Worm (Caenorhabditis elegans) whole organism, young adult: ENCODE data around the gene C47A4.1.

Experiments
- B0019.2 ChIP-seq: fragments of 200-800 bp; sonication (Bioruptor generic); conservative IDR thresholded peaks from 2 replicates; pipeline ENCODE4 v1.3.6; 2022; ENCODE audit warnings: missing genetic modification reagents, missing genetic modification characterization, missing compliant biosample characterization
- B0035.1 ChIP-seq: sonication (generic microtip); optimal IDR thresholded peaks from 2 replicates; lab custom pipeline; 2016; ENCODE audit warnings: missing genetic modification characterization, mild to moderate bottlenecking, missing compliant biosample characterization, missing genotype, missing genetic modification reagents
- B0336.3 ChIP-seq: fragments of 200-800 bp; sonication (Bioruptor generic); IDR thresholded peaks from 2 replicates; pipeline ENCODE4 v1.3.6; 2022; ENCODE audit warnings: missing genetic modification characterization, missing compliant biosample characterization
- C06A6.2 ChIP-seq: fragments of 200-800 bp; sonication (Bioruptor generic); conservative IDR thresholded peaks from 2 replicates; pipeline ENCODE4 v1.3.6; 2022; ENCODE audit warnings: missing genetic modification characterization, missing compliant biosample characterization
- F23B12.7 ChIP-seq: sonication (generic microtip); optimal IDR thresholded peaks from 2 replicates; lab custom pipeline; 2017; ENCODE audit warnings: missing genetic modification characterization, mild to moderate bottlenecking, missing compliant biosample characterization, antibody characterized with exemption, moderate library complexity; ENCODE audit not compliant: insufficient read depth
- F37B4.10 ChIP-seq: fragments of 200-800 bp; sonication (Bioruptor generic); IDR thresholded peaks from 2 replicates; pipeline ENCODE4 v1.3.6; 2022; ENCODE audit warnings: missing genetic modification characterization, missing compliant biosample characterization
- Y67H2A.10 ChIP-seq: fragments of 200-800 bp; sonication (Bioruptor generic); conservative IDR thresholded peaks from 2 replicates; pipeline ENCODE4 v1.3.6; 2022; ENCODE audit warnings: missing genetic modification reagents, missing genetic modification characterization, missing compliant biosample characterization
- Y95B8A.8 ChIP-seq: fragments of 200-800 bp; sonication (Bioruptor generic); IDR thresholded peaks from 2 replicates; pipeline ENCODE4 v1.3.6; 2022; ENCODE audit warnings: missing genetic modification reagents, missing genetic modification characterization, missing compliant biosample characterization
- aptf-3 ChIP-seq: fragments of 200-800 bp; sonication (Bioruptor generic); IDR thresholded peaks from 2 replicates; pipeline ENCODE4 v1.3.6; 2022; ENCODE audit warnings: missing genetic modification characterization, missing compliant biosample characterization
- athp-1 ChIP-seq: sonication (generic microtip); optimal IDR thresholded peaks from 2 replicates; lab custom pipeline; 2017; ENCODE audit warnings: mild to moderate bottlenecking, missing genetic modification characterization, missing compliant biosample characterization
- attf-6 ChIP-seq: fragments of 200-800 bp; sonication (Bioruptor generic); IDR thresholded peaks from 2 replicates; pipeline ENCODE4 v1.3.6; 2022; ENCODE audit warnings: missing genetic modification reagents, missing genetic modification characterization, missing compliant biosample characterization
- bed-1 ChIP-seq: fragments of 200-800 bp; sonication (Bioruptor generic); IDR thresholded peaks from 2 replicates; pipeline ENCODE4 v1.3.6; 2022; ENCODE audit warnings: missing genetic modification reagents, missing genetic modification characterization, missing compliant biosample characterization
- ccch-3 ChIP-seq: fragments of 200-800 bp; sonication (Bioruptor generic); optimal IDR thresholded peaks from 2 replicates; lab custom pipeline; 2018; ENCODE audit warnings: mild to moderate bottlenecking, missing genetic modification characterization, missing compliant biosample characterization
- ceh-27 ChIP-seq: fragments of 200-800 bp; sonication (Bioruptor generic); optimal IDR thresholded peaks from 2 replicates; lab custom pipeline; 2018; ENCODE audit warnings: mild to moderate bottlenecking, missing genetic modification characterization, moderate library complexity, missing compliant biosample characterization
- dox-1 ChIP-seq: fragments of 200-800 bp; sonication (Bioruptor generic); IDR thresholded peaks from 2 replicates; pipeline ENCODE4 v1.3.6; 2022; ENCODE audit warnings: missing genetic modification reagents, missing genetic modification characterization, missing compliant biosample characterization
- efl-1 ChIP-seq: fragments of 150-350 bp; optimal IDR thresholded peaks from 2 replicates; lab custom pipeline; 2014; ENCODE audit warnings: missing biosample characterization, missing genetic modification reagents, missing genetic modification characterization
- ekl-4 ChIP-seq: fragments of 200-800 bp; sonication (Bioruptor generic); IDR thresholded peaks from 2 replicates; pipeline ENCODE4 v1.3.6; 2022; ENCODE audit warnings: missing genetic modification reagents, missing genetic modification characterization, missing compliant biosample characterization
- ets-4 ChIP-seq: fragments of 200-800 bp; sonication (Bioruptor generic); optimal IDR thresholded peaks from 2 replicates; lab custom pipeline; 2018; ENCODE audit warnings: mild to moderate bottlenecking, missing genetic modification characterization, missing compliant biosample characterization
- hlh-12 ChIP-seq: sonication (generic microtip); optimal IDR thresholded peaks from 2 replicates; lab custom pipeline; 2016; ENCODE audit warnings: missing genetic modification characterization, missing compliant biosample characterization
- hmg-1.2 ChIP-seq: fragments of 200-800 bp; sonication (Bioruptor generic); IDR thresholded peaks from 2 replicates; pipeline ENCODE4 v1.3.6; 2022; ENCODE audit warnings: missing genetic modification reagents, missing genetic modification characterization, missing compliant biosample characterization
- hsf-1 ChIP-seq: fragments of 200-800 bp; sonication (Bioruptor generic); IDR thresholded peaks from 2 replicates; pipeline ENCODE4 v1.3.6; 2022; ENCODE audit warnings: missing genetic modification reagents, missing genetic modification characterization, missing compliant biosample characterization
- lin-26 ChIP-seq: fragments of 200-800 bp; sonication (Bioruptor generic); IDR thresholded peaks from 2 replicates; pipeline ENCODE4 v1.3.6; 2022; ENCODE audit warnings: missing genetic modification reagents, missing genetic modification characterization, missing compliant biosample characterization
- lin-35 ChIP-seq, 3 experiments: fragments of 150-350 bp in 2 of 3; sonication (generic microtip) in 1 of 3; optimal IDR thresholded peaks; 2 replicates each; lab custom pipeline; 2014 to 2018; ENCODE audit warnings: missing biosample characterization in 3 of 3, missing genetic modification characterization in 3 of 3, missing genetic modification reagents in 3 of 3
- madf-10 ChIP-seq: sonication (generic microtip); optimal IDR thresholded peaks from 2 replicates; lab custom pipeline; 2016; ENCODE audit warnings: mild to moderate bottlenecking, missing genetic modification characterization, missing compliant biosample characterization
- madf-6 ChIP-seq: fragments of 200-800 bp; sonication (Bioruptor generic); IDR thresholded peaks from 2 replicates; pipeline ENCODE4 v1.3.6; 2022; ENCODE audit warnings: missing genetic modification reagents, missing genetic modification characterization, missing compliant biosample characterization
- nhr-179 ChIP-seq: sonication (generic microtip); optimal IDR thresholded peaks from 2 replicates; lab custom pipeline; 2016; ENCODE audit warnings: mild to moderate bottlenecking, missing genetic modification characterization, missing compliant biosample characterization
- nhr-80 ChIP-seq: sonication (generic microtip); optimal IDR thresholded peaks from 2 replicates; lab custom pipeline; 2016; ENCODE audit warnings: missing genetic modification characterization, missing compliant biosample characterization
- nhr-90 ChIP-seq: sonication (generic microtip); optimal IDR thresholded peaks from 2 replicates; lab custom pipeline; 2016; ENCODE audit warnings: missing genotype, mild to moderate bottlenecking, missing genetic modification characterization, missing compliant biosample characterization
- pha-4 ChIP-seq: fragments of 150-350 bp; sonication (generic microtip); optimal IDR thresholded peaks from 2 replicates; lab custom pipeline; 2014; ENCODE audit warnings: missing biosample characterization, missing genetic modification reagents, missing genetic modification characterization
- rec-8 ChIP-seq, 2 experiments: sonication (generic microtip); optimal IDR thresholded peaks; 2 replicates each; lab custom pipeline; 2016; ENCODE audit warnings: mild to moderate bottlenecking in 2 of 2, missing genetic modification characterization in 2 of 2, missing genetic modification reagents in 2 of 2, missing genotype in 2 of 2, missing biosample characterization in 1 of 2, missing compliant biosample characterization in 1 of 2, moderate library complexity in 1 of 2
- repo-1 ChIP-seq: sonication (generic microtip); optimal IDR thresholded peaks from 2 replicates; lab custom pipeline; 2017; ENCODE audit warnings: mild to moderate bottlenecking, missing genetic modification characterization, missing compliant biosample characterization
- rpc-1 ChIP-seq, 2 experiments: fragments of 150-350 bp in 1 of 2; sonication (generic microtip) in 1 of 2; optimal IDR thresholded peaks; 2 replicates each; lab custom pipeline; 2014 to 2018; ENCODE audit warnings: missing biosample characterization in 1 of 2, missing genetic modification characterization in 1 of 2, missing genetic modification reagents in 1 of 2, missing genotype in 1 of 2
- sdz-38 ChIP-seq: sonication (generic microtip); optimal IDR thresholded peaks from 2 replicates; lab custom pipeline; 2016; ENCODE audit warnings: missing genotype, missing genetic modification characterization, missing compliant biosample characterization
- snpc-4 ChIP-seq, 5 experiments: fragments of 150-350 bp in 1 of 5; sonication (generic microtip) in 4 of 5; optimal IDR thresholded peaks; 2 replicates each; lab custom pipeline; 2014 to 2018; ENCODE audit warnings: missing genetic modification characterization in 5 of 5, missing biosample characterization in 3 of 5, antibody characterized with exemption in 2 of 5, mild to moderate bottlenecking in 2 of 5, missing compliant biosample characterization in 2 of 5, missing genotype in 2 of 5, moderate library complexity in 2 of 5, missing genetic modification reagents in 1 of 5
- somi-1 ChIP-seq: fragments of 200-800 bp; sonication (Bioruptor generic); optimal IDR thresholded peaks from 2 replicates; lab custom pipeline; 2018; ENCODE audit warnings: mild to moderate bottlenecking, missing genetic modification characterization, missing compliant biosample characterization
- tbp1 ChIP-seq: fragments of 200-800 bp; sonication (Bioruptor generic); optimal IDR thresholded peaks from 2 replicates; lab custom pipeline; 2018; ENCODE audit warnings: mild to moderate bottlenecking, missing genetic modification characterization, missing compliant biosample characterization
- unc-62 ChIP-seq: fragments of 150-350 bp; optimal IDR thresholded peaks from 2 replicates; lab custom pipeline; 2014; ENCODE audit warnings: missing biosample characterization, missing genetic modification reagents, missing genetic modification characterization
- zfh-2 ChIP-seq: fragments of 200-800 bp; sonication (Bioruptor generic); conservative IDR thresholded peaks from 2 replicates; pipeline ENCODE4 v1.3.6; 2022; ENCODE audit warnings: missing genetic modification reagents, missing genetic modification characterization, missing compliant biosample characterization
- ztf-6 ChIP-seq: fragments of 200-800 bp; sonication (Bioruptor generic); IDR thresholded peaks from 2 replicates; pipeline ENCODE4 v1.3.6; 2022; ENCODE audit warnings: missing genetic modification reagents, missing genetic modification characterization, missing compliant biosample characterization

Gene C47A4.1

ce11 chrIV:13725201-13725600 lies 9.0 kb upstream of the C47A4.1 start (continued):
- no peak for TF ChIP-seq snpc-4 (GFP tag; optimal IDR thresholded peaks at IDR 0.05; lab: Kevin White, UChicago)
- peak in 2 of 4 experiments; percentile 16 to 18 for TF ChIP-seq snpc-4 (tag; optimal IDR thresholded peaks at IDR 0.05; lab: Kevin White, UChicago)
- TF ChIP-seq pha-4 (tag; lab: Kevin White, UChicago): peak; percentile 49
- TF ChIP-seq rec-8 (tag; optimal IDR thresholded peaks at IDR 0.05; lab: Kevin White, UChicago): no peak
- TF ChIP-seq efl-1 (GFP tag; lab: Kevin White, UChicago): no peak
- peak; percentile 36 for TF ChIP-seq tbp1
- TF ChIP-seq B0336.3 (GFP tag; lab: Robert Waterston, UW): no peak
- TF ChIP-seq nhr-179 (tag; lab: Kevin White, UChicago): no peak
- no peak for TF ChIP-seq ztf-6 (GFP tag; lab: Robert Waterston, UW)
- no peak for TF ChIP-seq zfh-2 (GFP tag; lab: Robert Waterston, UW)
- TF ChIP-seq nhr-80 (tag; lab: Kevin White, UChicago): peak; percentile 100
- peak; percentile 30 for TF ChIP-seq madf-10 (tag; lab: Kevin White, UChicago)
- TF ChIP-seq Y67H2A.10 (GFP tag; lab: Robert Waterston, UW): no peak
- peak; percentile 19 for TF ChIP-seq nhr-90
- TF ChIP-seq ccch-3 (GFP tag; lab: Kevin White, UChicago): no peak
- TF ChIP-seq B0019.2 (GFP tag; lab: Robert Waterston, UW): no peak
- TF ChIP-seq ekl-4: no peak
- TF ChIP-seq athp-1: no peak
- no peak for TF ChIP-seq F37B4.10 (GFP tag; lab: Robert Waterston, UW)

DNA sequence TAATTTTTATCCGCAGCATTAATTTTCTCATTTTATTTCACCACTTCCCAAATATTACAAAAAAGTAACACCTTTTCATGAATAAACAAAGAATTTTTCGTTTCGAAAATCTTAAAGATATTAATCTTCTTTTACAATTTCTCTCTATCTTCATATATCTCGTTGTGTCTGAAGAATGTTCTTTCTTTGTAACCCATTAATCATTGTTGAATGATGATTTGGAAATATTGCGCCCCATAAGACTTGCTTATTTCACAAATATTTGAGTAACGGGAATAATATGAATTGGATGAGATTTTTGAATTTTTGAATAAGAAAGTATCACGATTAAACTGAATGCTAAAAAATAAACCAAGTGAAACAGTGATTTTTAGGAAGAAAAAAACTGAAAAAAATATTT lies 4.8 kb upstream of the C47A4.1 start:
- TF ChIP-seq B0336.3 (GFP tag; lab: Robert Waterston, UW): no peak
- TF ChIP-seq lin-35 (GFP tag; optimal IDR thresholded peaks at IDR 0.05; lab: Kevin White, UChicago): no peak
- TF ChIP-seq Y95B8A.8: no peak
- no peak for TF ChIP-seq somi-1
- no peak for TF ChIP-seq dox-1 (GFP tag; lab: Robert Waterston, UW)
- TF ChIP-seq madf-10 (tag; lab: Kevin White, UChicago): no peak
- TF ChIP-seq lin-26 (GFP tag; lab: Robert Waterston, UW): no peak
- no peak for TF ChIP-seq hlh-12 (tag; lab: Kevin White, UChicago)
- no peak for TF ChIP-seq aptf-3 (GFP tag; lab: Robert Waterston, UW)
- TF ChIP-seq hsf-1: no peak
- no peak for TF ChIP-seq rpc-1 (optimal IDR thresholded peaks at IDR 0.05; lab: Kevin White, UChicago)
- TF ChIP-seq rpc-1 (tag; optimal IDR thresholded peaks at IDR 0.05; lab: Kevin White, UChicago): no peak
- no peak for TF ChIP-seq hmg-1.2 (GFP tag; lab: Robert Waterston, UW)
- no peak for TF ChIP-seq ceh-27
- TF ChIP-seq, all 124 proteins: peak for 0

DNA sequence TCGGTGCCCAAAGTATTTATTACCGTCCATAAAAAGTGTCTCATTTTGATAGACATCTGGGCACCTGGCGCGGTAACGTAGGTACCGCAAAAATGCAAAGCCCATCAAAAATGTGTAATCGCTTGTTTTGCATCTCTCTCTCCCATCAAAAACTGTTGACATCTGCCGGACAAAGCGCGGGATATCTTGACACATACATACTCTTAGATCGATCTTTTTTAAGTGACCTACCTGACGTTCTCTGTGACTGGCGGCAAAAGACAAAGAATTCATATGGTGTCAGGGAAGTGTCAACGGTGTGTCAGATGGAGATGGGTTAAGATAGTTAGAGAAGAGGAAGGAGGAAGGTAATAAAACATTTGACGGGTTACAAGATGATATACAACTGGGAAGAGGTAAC lies 2.7 kb upstream of the C47A4.1 start:
- peak; percentile 94 for TF ChIP-seq unc-62 (GFP tag; lab: Kevin White, UChicago)
- TF ChIP-seq dox-1 (GFP tag; lab: Robert Waterston, UW): no peak

DNA sequence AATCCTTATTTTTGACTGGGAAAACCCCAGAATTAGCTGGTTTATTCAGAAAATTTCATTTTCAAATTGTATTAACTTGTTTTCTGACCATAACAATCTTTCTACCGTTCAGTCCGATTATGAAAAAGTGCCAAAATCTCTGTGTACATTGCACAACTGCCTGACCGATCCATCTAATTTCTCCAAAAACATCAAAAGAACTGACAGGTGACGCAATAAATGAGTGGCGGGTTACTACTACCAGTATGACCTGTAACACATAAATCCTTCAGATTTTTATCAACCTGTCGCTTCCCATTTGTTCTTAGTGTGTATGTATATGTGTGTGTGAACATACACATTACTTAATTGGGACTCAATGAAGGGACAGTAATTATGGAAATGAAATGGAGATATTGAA lies 556 bp upstream of the C47A4.1 start:
- TF ChIP-seq Y95B8A.8: no peak
- no peak for TF ChIP-seq F23B12.7 (tag; lab: Kevin White, UChicago)
- TF ChIP-seq B0035.1 (tag; lab: Kevin White, UChicago): no peak
- no peak for TF ChIP-seq bed-1
- TF ChIP-seq repo-1 (tag; lab: Kevin White, UChicago): no peak
- TF ChIP-seq ets-4: no peak
- peak; percentile 94 for TF ChIP-seq unc-62 (GFP tag; lab: Kevin White, UChicago)
- no peak for TF ChIP-seq madf-6 (GFP tag; lab: Robert Waterston, UW)
- no peak for TF ChIP-seq pha-4 (tag; lab: Kevin White, UChicago)
- no peak for TF ChIP-seq sdz-38
- peak; percentile 44; the same call in 1 of the 2 replicates for TF ChIP-seq attf-6
- TF ChIP-seq C06A6.2 (GFP tag; lab: Robert Waterston, UW): no peak
